Worm (Caenorhabditis elegans): ENCODE measurements around the gene Y54G2A.19.

Gene Y54G2A.19

ce11 chrIV:2853164-2853563 is 41.4 kb downstream of the Y54G2A.19 start, which contains the start of gene Y54G2A.49:
TSS of gene Y54G2A.49 (minus strand) at chrIV:2853264.
- TF ChIP-seq lsy-2 (tag; optimal IDR thresholded peaks at IDR 0.05), result no peak

ce11 chrIV:2851625-2852024 is 42.9 kb downstream of the Y54G2A.19 start:
- TF ChIP-seq sdz-12 (GFP tag; optimal IDR thresholded peaks at IDR 0.05), result no peak
- no peak for TF ChIP-seq tra-1 (GFP tag; IDR thresholded peaks at IDR 0.05)
- no peak for TF ChIP-seq ces-1 (GFP tag; optimal IDR thresholded peaks at IDR 0.05)
- TF ChIP-seq T20F7.1 (GFP tag; optimal IDR thresholded peaks at IDR 0.05), result no peak
- TF ChIP-seq aha-1 (tag), result peak; percentile 91
- TF ChIP-seq nhr-11 (tag; optimal IDR thresholded peaks at IDR 0.05), result no peak
- no peak for TF ChIP-seq duxl-1 (tag; optimal IDR thresholded peaks at IDR 0.05; ENCODE audit: poor library complexity)

- no peak for TF ChIP-seq Y75B8A.6 (GFP tag; IDR thresholded peaks at IDR 0.05)
- no peak for TF ChIP-seq rbr-2 (tag; optimal IDR thresholded peaks at IDR 0.05)
- TF ChIP-seq tag-97 (GFP tag; IDR thresholded peaks at IDR 0.05), result no peak
- no peak for TF ChIP-seq mxl-2 (GFP tag; conservative IDR thresholded peaks at IDR 0.05)
- TF ChIP-seq zfp-3 (GFP tag; conservative IDR thresholded peaks at IDR 0.05), result no peak
- TF ChIP-seq T26A8.4 (GFP tag; IDR thresholded peaks at IDR 0.05), result no peak
- TF ChIP-seq unc-130 (GFP tag; optimal IDR thresholded peaks at IDR 0.05), result no peak
- no peak for TF ChIP-seq duxl-1 (tag; optimal IDR thresholded peaks at IDR 0.05; ENCODE audit: poor library complexity)
- TF ChIP-seq arid-1 (GFP tag; conservative IDR thresholded peaks at IDR 0.05), result no peak
- TF ChIP-seq attf-4 (tag; optimal IDR thresholded peaks at IDR 0.05), result no peak
- TF ChIP-seq ceh-62 (tag; optimal IDR thresholded peaks at IDR 0.05), result no peak
These were observed 43.9 kb downstream of the Y54G2A.19 start, which contains the start of gene clec-85 for ce11 chrIV:2850586-2850985. TSS of gene clec-85 (plus strand) at chrIV:2850886.

- TF ChIP-seq snpc-1.2 (GFP tag; IDR thresholded peaks at IDR 0.05), result peak; percentile 31; the same call in 1 of the 2 replicates
- no peak for TF ChIP-seq pha-4 (GFP tag; IDR thresholded peaks at IDR 0.05)
- no peak for TF ChIP-seq pha-4 (tag; optimal IDR thresholded peaks at IDR 0.05)
- no peak for TF ChIP-seq mep-1 (tag; optimal IDR thresholded peaks at IDR 0.05)
- TF ChIP-seq dmd-9 (GFP tag; IDR thresholded peaks at IDR 0.05), result no peak
- peak; percentile 77 for TF ChIP-seq set-16 (GFP tag; IDR thresholded peaks at IDR 0.05)
- no peak for TF ChIP-seq ztf-11 (tag; optimal IDR thresholded peaks at IDR 0.05)
- no peak for TF ChIP-seq vab-7 (GFP tag; IDR thresholded peaks at IDR 0.05)
- TF ChIP-seq madf-5 (GFP tag; IDR thresholded peaks at IDR 0.05), result no peak
- TF ChIP-seq egl-43 (GFP tag; IDR thresholded peaks at IDR 0.05), result 0 out of 2 replicates have a peak, but pooled peaks have one; percentile 27
These were observed 45.3 kb downstream of the Y54G2A.19 start for ce11 chrIV:2849269-2849668.

ce11 chrIV:2846264-2846663 is 48.3 kb downstream of the Y54G2A.19 start, which contains the start of gene Y54G2A.40:
TSS of gene Y54G2A.40 (plus strand) at chrIV:2846476.
- TF ChIP-seq unc-130 (GFP tag; optimal IDR thresholded peaks at IDR 0.05) (no peak), mes-2 (tag; optimal IDR thresholded peaks at IDR 0.05; ENCODE audit: poor library complexity, severe bottlenecking) (peak; percentile 62), pha-4 (GFP tag; IDR thresholded peaks at IDR 0.05) (no peak), pha-4 (tag; optimal IDR thresholded peaks at IDR 0.05) (peak; percentile 80), dve-1 (tag; optimal IDR thresholded peaks at IDR 0.05; ENCODE audit: insufficient read depth) (peak; percentile 28), lsy-2 (tag; optimal IDR thresholded peaks at IDR 0.05) (peak in 1 of 2 experiments; percentile 76), rbr-2 (tag; optimal IDR thresholded peaks at IDR 0.05) (no peak), daf-16 (GFP tag; optimal IDR thresholded peaks at IDR 0.05) (peak in 1 of 2 experiments; percentile 81), daf-16 (tag; optimal IDR thresholded peaks at IDR 0.05) (peak; percentile 91), lin-38 (GFP tag; IDR thresholded peaks at IDR 0.05) (peak; percentile 30; the same call in 1 of the 2 replicates), dpl-1 (GFP tag; optimal IDR thresholded peaks at IDR 0.05) (peak; percentile 33), mep-1 (tag; optimal IDR thresholded peaks at IDR 0.05) (peak; percentile 14), unc-39 (tag; optimal IDR thresholded peaks at IDR 0.05) (no peak), ceh-28 (tag; optimal IDR thresholded peaks at IDR 0.05) (no peak), nhr-77 (tag; optimal IDR thresholded peaks at IDR 0.05) (peak; percentile 4)

All from whole organism, L4 larva.